Worm (Caenorhabditis elegans): Measurements from ENCODE around the gene erfa-3.

Gene erfa-3

ce11 chrV:11078104-11078724 lies 34.7 kb downstream of the erfa-3 start, which contains the start of gene act-2:
act-2 (minus strand) TSS chrV:11078154.
- TF ChIP-seq rnt-1 (tag; optimal IDR thresholded peaks at IDR 0.05) (peak; percentile 26), hlh-30 (tag; optimal IDR thresholded peaks at IDR 0.05; ENCODE audit: insufficient read depth) (peak; percentile 8), F13H6.1 (tag; optimal IDR thresholded peaks at IDR 0.05) (no peak), ceh-18 (tag; optimal IDR thresholded peaks at IDR 0.05) (peak; percentile 32), pax-1 (tag; optimal IDR thresholded peaks at IDR 0.05) (peak; percentile 13), ceh-48 (tag; optimal IDR thresholded peaks at IDR 0.05) (no peak), tbx-2 (tag; optimal IDR thresholded peaks at IDR 0.05) (peak; percentile 53), ztf-16 (tag; optimal IDR thresholded peaks at IDR 0.05) (peak; percentile 12), elt-2 (tag; optimal IDR thresholded peaks at IDR 0.05) (peak; percentile 91), ceh-30 (tag; optimal IDR thresholded peaks at IDR 0.05) (no peak), nfya-1 (tag; optimal IDR thresholded peaks at IDR 0.05) (peak; percentile 40), unc-42 (tag; optimal IDR thresholded peaks at IDR 0.05) (peak; percentile 58), sox-2 (GFP tag; IDR thresholded peaks at IDR 0.05) (no peak), ceh-31 (tag; optimal IDR thresholded peaks at IDR 0.05) (peak; percentile 37)

- TF ChIP-seq hlh-15 (tag; optimal IDR thresholded peaks at IDR 0.05) (no peak), ama-1 (optimal IDR thresholded peaks at IDR 0.05) (peak; percentile 23), unc-55 (GFP tag; optimal IDR thresholded peaks at IDR 0.05) (no peak), elt-2 (tag; optimal IDR thresholded peaks at IDR 0.05) (peak; percentile 89)
Observed at ce11 chrV:11076403-11076802, 36.5 kb downstream of the erfa-3 start.

ce11 chrV:11076028-11076402 lies 36.9 kb downstream of the erfa-3 start:
- no peak for TF ChIP-seq C08G9.2 (tag; optimal IDR thresholded peaks at IDR 0.05)
- TF ChIP-seq ceh-22 (tag; optimal IDR thresholded peaks at IDR 0.05): no peak

- TF ChIP-seq K02D7.2 (tag; optimal IDR thresholded peaks at IDR 0.05) (no peak), elt-4 (tag; optimal IDR thresholded peaks at IDR 0.05) (peak; percentile 54), fax-1 (tag; optimal IDR thresholded peaks at IDR 0.05) (no peak), ceh-18 (tag; optimal IDR thresholded peaks at IDR 0.05) (peak; percentile 13), tbx-7 (tag; optimal IDR thresholded peaks at IDR 0.05) (no peak), unc-42 (tag; optimal IDR thresholded peaks at IDR 0.05) (peak; percentile 25), Y22D7AL.16 (tag; optimal IDR thresholded peaks at IDR 0.05) (no peak), odd-2 (tag; optimal IDR thresholded peaks at IDR 0.05) (no peak), ref-2 (tag; optimal IDR thresholded peaks at IDR 0.05) (peak; percentile 14), unc-55 (GFP tag; optimal IDR thresholded peaks at IDR 0.05) (no peak), nfya-1 (tag; optimal IDR thresholded peaks at IDR 0.05) (peak; percentile 23), pqm-1 (tag; optimal IDR thresholded peaks at IDR 0.05) (no peak), fkh-10 (GFP tag; optimal IDR thresholded peaks at IDR 0.05) (no peak), nhr-11 (tag; optimal IDR thresholded peaks at IDR 0.05) (no peak), C38D4.7 (GFP tag; optimal IDR thresholded peaks at IDR 0.05) (no peak), F13H6.1 (tag; optimal IDR thresholded peaks at IDR 0.05) (no peak), lin-11 (tag; optimal IDR thresholded peaks at IDR 0.05) (no peak), unc-3 (GFP tag; conservative IDR thresholded peaks at IDR 0.05) (no peak), unc-3 (tag; optimal IDR thresholded peaks at IDR 0.05) (no peak), ets-4 (tag; optimal IDR thresholded peaks at IDR 0.05) (no peak), eyg-1 (tag; optimal IDR thresholded peaks at IDR 0.05) (no peak), ceh-30 (tag; optimal IDR thresholded peaks at IDR 0.05) (no peak), hlh-6 (tag; optimal IDR thresholded peaks at IDR 0.05) (peak; percentile 32), elt-2 (tag; optimal IDR thresholded peaks at IDR 0.05) (no peak), lim-6 (tag; optimal IDR thresholded peaks at IDR 0.05) (no peak), madf-2 (tag; optimal IDR thresholded peaks at IDR 0.05) (no peak), pat-9 (tag; optimal IDR thresholded peaks at IDR 0.05) (no peak), sdc-2 (tag; optimal IDR thresholded peaks at IDR 0.05) (peak; percentile 26), ttx-3 (tag; optimal IDR thresholded peaks at IDR 0.05) (no peak), ceh-48 (tag; optimal IDR thresholded peaks at IDR 0.05) (no peak), npax-4 (tag; optimal IDR thresholded peaks at IDR 0.05) (no peak), pros-1 (tag; optimal IDR thresholded peaks at IDR 0.05) (no peak), ceh-31 (tag; optimal IDR thresholded peaks at IDR 0.05) (peak; percentile 31), hlh-13 (GFP tag; optimal IDR thresholded peaks at IDR 0.05) (no peak), C08G9.2 (tag; optimal IDR thresholded peaks at IDR 0.05) (no peak), pha-4 (tag; optimal IDR thresholded peaks at IDR 0.05) (no peak)
Observed at ce11 chrV:11075209-11076027, 37.5 kb downstream of the erfa-3 start.
